Fruit fly (Drosophila melanogaster): ENCODE measurements around the gene Rala.

Rala gene

DNA sequence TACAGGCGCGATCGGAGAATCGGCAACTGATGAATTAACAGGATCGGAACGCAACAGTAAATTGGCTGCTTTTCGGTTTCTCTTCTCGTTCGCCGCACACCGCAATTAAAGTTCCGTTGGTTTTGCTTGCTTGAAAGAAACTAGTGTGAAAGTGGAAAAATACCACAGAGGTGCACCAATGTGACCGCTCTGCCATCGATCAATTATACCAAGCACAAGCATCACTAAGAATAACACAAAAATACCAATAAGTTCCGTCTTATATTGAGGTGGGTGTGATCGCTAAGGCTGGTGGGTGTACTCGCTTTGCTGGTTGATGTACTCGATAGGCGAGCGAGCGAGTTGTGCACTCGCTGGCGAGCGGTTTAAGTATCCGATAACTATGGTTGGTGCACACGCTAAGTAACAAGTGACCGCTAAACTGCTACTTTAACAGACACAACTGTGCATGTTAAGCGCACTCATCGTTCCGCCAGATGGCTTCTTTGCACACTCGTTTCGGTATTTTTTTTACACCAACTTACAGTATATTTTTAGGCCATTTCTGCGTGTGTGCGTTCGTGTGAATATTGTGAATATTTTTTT lies at the start of gene Rala, which contains the start of gene Tlk (continued):
- TF ChIP-seq Antp (GFP tag; optimal IDR thresholded peaks at IDR 0.05) (peak; percentile 31), CG7987 (GFP tag; optimal IDR thresholded peaks at IDR 0.05) (peak; percentile 37), CG2202 (tag; optimal IDR thresholded peaks at IDR 0.05) (peak; percentile 4), Bteb2 (GFP tag; optimal IDR thresholded peaks at IDR 0.05) (peak; percentile 7), ftz-f1 (GFP tag; optimal IDR thresholded peaks at IDR 0.05) (peak; percentile 6), CG4707 (GFP tag; optimal IDR thresholded peaks at IDR 0.05) (no peak), hkb (optimal IDR thresholded peaks at IDR 0.05) (no peak), hkb (GFP tag; IDR thresholded peaks at IDR 0.05) (no peak), CG15479 (GFP tag; optimal IDR thresholded peaks at IDR 0.05) (no peak), Doc3 (GFP tag; IDR thresholded peaks at IDR 0.05; ENCODE audit: partially characterized antibody) (no peak), CG42726 (GFP tag; IDR thresholded peaks at IDR 0.05; ENCODE audit: partially characterized antibody) (0 out of 2 replicates have a peak, but pooled peaks have one; percentile 25), stwl (tag; optimal IDR thresholded peaks at IDR 0.05) (peak; percentile 71), Camta (GFP tag; optimal IDR thresholded peaks at IDR 0.05) (no peak), usp (GFP tag; optimal IDR thresholded peaks at IDR 0.05) (no peak), CG4328 (GFP tag; optimal IDR thresholded peaks at IDR 0.05) (no peak), pzg (GFP tag; optimal IDR thresholded peaks at IDR 0.05) (peak; percentile 100), D (optimal IDR thresholded peaks at IDR 0.05) (no peak), D (GFP tag; optimal IDR thresholded peaks at IDR 0.05) (no peak), fd96Cb (tag; optimal IDR thresholded peaks at IDR 0.05) (no peak), Pdp1 (GFP tag; optimal IDR thresholded peaks at IDR 0.05) (peak in 1 of 2 experiments; percentile 64), NC2β (GFP tag; optimal IDR thresholded peaks at IDR 0.05) (peak; percentile 22), bsh (GFP tag; optimal IDR thresholded peaks at IDR 0.05) (peak in 1 of 2 experiments; percentile 9), gsb (GFP tag; IDR thresholded peaks at IDR 0.05) (no peak), lbe (GFP tag; optimal IDR thresholded peaks at IDR 0.05) (no peak), Elba2 (GFP tag; optimal IDR thresholded peaks at IDR 0.05) (no peak), Chrac-16 (GFP tag; optimal IDR thresholded peaks at IDR 0.05) (no peak), CG10321 (GFP tag; IDR thresholded peaks at IDR 0.05) (no peak), dysf (GFP tag; IDR thresholded peaks at IDR 0.05) (peak; percentile 47; the same call in 1 of the 3 replicates), CG6654 (GFP tag; optimal IDR thresholded peaks at IDR 0.05) (no peak), CG4854 (GFP tag; optimal IDR thresholded peaks at IDR 0.05) (no peak), Fer2 (tag; optimal IDR thresholded peaks at IDR 0.05) (no peak), CG11560 (tag; IDR thresholded peaks at IDR 0.05) (peak; percentile 82; the same call in 2 of the 3 replicates), vnd (GFP tag; IDR thresholded peaks at IDR 0.05; ENCODE audit: partially characterized antibody) (no peak), TFAM (GFP tag; optimal IDR thresholded peaks at IDR 0.05) (no peak), Atf-2 (GFP tag; optimal IDR thresholded peaks at IDR 0.05) (no peak), CG31365 (tag; optimal IDR thresholded peaks at IDR 0.05) (no peak), CG9817 (tag; optimal IDR thresholded peaks at IDR 0.05) (no peak), CG9932 (GFP tag; IDR thresholded peaks at IDR 0.05) (peak; percentile 37), dimm (GFP tag; IDR thresholded peaks at IDR 0.05) (no peak), Myb (GFP tag; optimal IDR thresholded peaks at IDR 0.05) (peak; percentile 51), CG17186 (GFP tag; optimal IDR thresholded peaks at IDR 0.05) (peak; percentile 100), HmgD (GFP tag; optimal IDR thresholded peaks at IDR 0.05) (peak; percentile 70), CTCF (GFP tag; optimal IDR thresholded peaks at IDR 0.05) (peak; percentile 95), CG13424 (tag; optimal IDR thresholded peaks at IDR 0.05) (no peak), CHES-1-like (GFP tag; optimal IDR thresholded peaks at IDR 0.05) (peak; percentile 44), NK7.1 (GFP tag; optimal IDR thresholded peaks at IDR 0.05) (no peak), CG3065 (GFP tag; optimal IDR thresholded peaks at IDR 0.05) (no peak), Taf1 (GFP tag; IDR thresholded peaks at IDR 0.05) (no peak), bcd (GFP tag; optimal IDR thresholded peaks at IDR 0.05) (no peak), CG12299 (tag; optimal IDR thresholded peaks at IDR 0.05) (peak; percentile 29), CrebB (tag; optimal IDR thresholded peaks at IDR 0.05) (peak; percentile 65)
